Fruit fly (Drosophila melanogaster): Measurements from ENCODE around the gene Spase22-23.

DNA sequence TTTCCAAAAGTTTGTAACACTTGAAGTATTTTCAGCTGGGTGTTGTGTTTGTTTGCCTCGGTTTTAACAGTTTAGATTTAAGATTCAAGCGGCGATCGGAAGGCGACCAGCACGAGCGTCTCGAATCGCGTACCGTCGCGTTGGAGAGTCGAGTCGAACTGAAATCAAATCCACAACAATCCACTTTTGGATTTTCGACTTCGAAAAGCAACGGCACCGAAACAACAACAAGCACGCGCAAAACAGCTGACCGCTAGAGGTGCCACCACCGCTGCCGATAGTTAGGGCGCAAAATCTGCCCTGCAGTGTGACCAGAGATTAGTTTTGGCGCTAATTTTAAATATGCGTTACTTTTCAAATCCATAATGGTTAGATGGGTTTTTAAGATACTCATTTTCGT, 41.2 kb upstream of the Spase22-23 start, which contains the start of gene jar:
- TF ChIP-seq CG8478 (optimal IDR thresholded peaks at IDR 0.05) (no peak), psq (optimal IDR thresholded peaks at IDR 0.05) (no peak), EcR (GFP tag; optimal IDR thresholded peaks at IDR 0.05) (no peak), usp (GFP tag; optimal IDR thresholded peaks at IDR 0.05) (no peak), pan (optimal IDR thresholded peaks at IDR 0.05) (no peak), Dll (optimal IDR thresholded peaks at IDR 0.05) (no peak)
